Fruit fly (Drosophila melanogaster): Measurements from ENCODE around the gene CG45413.
A peak's percentile ranks its signal among the peaks of the same experiment; 100 is the strongest.

CG45413 gene

dm6 chr3L:6955254-6956229 is 23.8 kb upstream of the CG45413 start, which contains the start of the genes CG10077 and CG9948 (continued):
- peak; percentile 92 for TF ChIP-seq B-H2 (GFP tag; optimal IDR thresholded peaks at IDR 0.05)
- TF ChIP-seq esg (GFP tag; conservative IDR thresholded peaks at IDR 0.05), result peak; percentile 91
- TF ChIP-seq en (GFP tag; optimal IDR thresholded peaks at IDR 0.05), result no peak
- peak; percentile 52; the same call in 1 of the 3 replicates for TF ChIP-seq CG6175 (GFP tag; IDR thresholded peaks at IDR 0.05)
- TF ChIP-seq Doc3 (GFP tag; IDR thresholded peaks at IDR 0.05; ENCODE audit: partially characterized antibody), result peak; percentile 82
- TF ChIP-seq NC2β (GFP tag; optimal IDR thresholded peaks at IDR 0.05), result peak; percentile 40
- no peak; the same call in 1 of the 2 replicates for TF ChIP-seq CkIIα-i1 (GFP tag; IDR thresholded peaks at IDR 0.05)
- TF ChIP-seq scrt (GFP tag; optimal IDR thresholded peaks at IDR 0.05), result peak; percentile 65
- TF ChIP-seq CG15696 (tag; optimal IDR thresholded peaks at IDR 0.05), result peak; percentile 91
- TF ChIP-seq br (optimal IDR thresholded peaks at IDR 0.05), result no peak
- TF ChIP-seq Trl (optimal IDR thresholded peaks at IDR 0.05), result no peak
- TF ChIP-seq Trl (GFP tag; optimal IDR thresholded peaks at IDR 0.05), result peak; percentile 60
- TF ChIP-seq CG31365 (tag; optimal IDR thresholded peaks at IDR 0.05), result peak; percentile 57
- peak; percentile 86 for TF ChIP-seq ara (GFP tag; IDR thresholded peaks at IDR 0.05)
- peak; percentile 83 for TF ChIP-seq Max (GFP tag; optimal IDR thresholded peaks at IDR 0.05)
- TF ChIP-seq Rx (GFP tag; IDR thresholded peaks at IDR 0.05), result peak; percentile 88
- no peak for TF ChIP-seq pb (GFP tag; optimal IDR thresholded peaks at IDR 0.05)
- no peak for TF ChIP-seq Sin3A (optimal IDR thresholded peaks at IDR 0.05)
- peak; percentile 71 for TF ChIP-seq CG2875 (GFP tag; optimal IDR thresholded peaks at IDR 0.05)
- TF ChIP-seq Dref (GFP tag; IDR thresholded peaks at IDR 0.05), result peak; percentile 87
- peak; percentile 81 for TF ChIP-seq Fer2 (tag; optimal IDR thresholded peaks at IDR 0.05)
- peak; percentile 77 for TF ChIP-seq odd (GFP tag; optimal IDR thresholded peaks at IDR 0.05)
- peak; percentile 79 for TF ChIP-seq cato (GFP tag; optimal IDR thresholded peaks at IDR 0.05; ENCODE audit: borderline replicate concordance)
- peak; percentile 79 for TF ChIP-seq CG8765 (GFP tag; IDR thresholded peaks at IDR 0.05)
- TF ChIP-seq Ssrp (tag; optimal IDR thresholded peaks at IDR 0.05), result peak; percentile 87
- TF ChIP-seq CG7745 (tag; optimal IDR thresholded peaks at IDR 0.05), result peak; percentile 62
- TF ChIP-seq Pdp1 (GFP tag; optimal IDR thresholded peaks at IDR 0.05), result peak; percentile 75 to 76
- peak; percentile 27 for TF ChIP-seq Ets97D (GFP tag; optimal IDR thresholded peaks at IDR 0.05)
- TF ChIP-seq p53 (GFP tag; optimal IDR thresholded peaks at IDR 0.05), result no peak
- TF ChIP-seq emc (GFP tag; optimal IDR thresholded peaks at IDR 0.05), result no peak
- TF ChIP-seq CG2116 (GFP tag; optimal IDR thresholded peaks at IDR 0.05), result peak; percentile 78
- peak; percentile 91 for TF ChIP-seq tap (tag; optimal IDR thresholded peaks at IDR 0.05)
- TF ChIP-seq bigmax (GFP tag; optimal IDR thresholded peaks at IDR 0.05), result peak; percentile 19
- peak; percentile 85 for TF ChIP-seq Hand (GFP tag; optimal IDR thresholded peaks at IDR 0.05)
- no peak for TF ChIP-seq grn (GFP tag; optimal IDR thresholded peaks at IDR 0.05)
- peak; percentile 59 for TF ChIP-seq wek (GFP tag; optimal IDR thresholded peaks at IDR 0.05)
- TF ChIP-seq CG13287 (GFP tag; IDR thresholded peaks at IDR 0.05; ENCODE audit: partially characterized antibody), result peak; percentile 78
- TF ChIP-seq CG42726 (GFP tag; IDR thresholded peaks at IDR 0.05; ENCODE audit: partially characterized antibody), result peak; percentile 49; the same call in 1 of the 2 replicates
- no peak for TF ChIP-seq cas (GFP tag; IDR thresholded peaks at IDR 0.05)
- peak; percentile 90 for TF ChIP-seq Meics (GFP tag; optimal IDR thresholded peaks at IDR 0.05)
- TF ChIP-seq CG10565 (GFP tag; optimal IDR thresholded peaks at IDR 0.05), result peak; percentile 0
- peak; percentile 61; the same call in 1 of the 3 replicates for TF ChIP-seq CG7963 (GFP tag; IDR thresholded peaks at IDR 0.05; ENCODE audit: partially characterized antibody)
- TF ChIP-seq CG13296 (GFP tag; optimal IDR thresholded peaks at IDR 0.05), result peak; percentile 87
- TF ChIP-seq Xbp1 (GFP tag; optimal IDR thresholded peaks at IDR 0.05), result peak; percentile 91
- 0 out of 2 replicates have a peak, but pooled peaks have one; percentile 55 for TF ChIP-seq toy (GFP tag; IDR thresholded peaks at IDR 0.05)
- TF ChIP-seq Nf-YB (GFP tag; optimal IDR thresholded peaks at IDR 0.05), result peak; percentile 71
- peak; percentile 75 for TF ChIP-seq CG9437 (GFP tag; optimal IDR thresholded peaks at IDR 0.05)
- peak; percentile 89 for TF ChIP-seq Sox102F (GFP tag; optimal IDR thresholded peaks at IDR 0.05)

Measured in whole organism, embryonic.